Fruit fly (Drosophila melanogaster): ENCODE measurements around the gene Ufd4.

DNA sequence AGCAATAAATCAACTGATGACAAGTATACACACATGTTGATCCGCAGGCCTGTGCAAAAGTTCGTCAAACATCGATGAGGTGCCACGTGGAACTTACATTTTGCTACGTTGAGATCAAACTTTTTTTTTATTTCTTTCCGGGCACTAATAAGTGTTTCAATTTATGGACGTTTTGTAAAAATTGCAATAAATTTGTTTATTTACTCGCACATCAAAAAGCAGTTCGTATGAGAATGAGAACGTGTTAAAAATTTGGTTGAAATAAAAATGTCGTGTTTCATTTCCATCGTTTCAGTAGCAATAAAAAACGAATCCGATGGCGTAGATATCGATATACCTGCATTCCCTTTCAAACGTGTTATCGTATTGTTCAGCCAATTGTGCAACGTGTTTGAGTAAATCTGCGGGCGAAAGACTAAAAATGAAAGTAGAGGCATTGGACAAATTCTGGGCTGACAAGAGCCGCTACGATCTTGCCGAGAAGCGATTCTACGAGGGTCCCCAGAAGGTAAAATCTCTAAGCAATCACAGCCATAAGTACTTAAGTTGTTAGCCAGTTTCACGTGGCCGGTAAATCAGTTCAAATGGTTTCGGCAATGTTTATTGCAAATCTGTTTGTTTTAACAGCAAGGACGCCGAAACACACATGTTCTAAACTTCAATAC is 59.9 kb downstream of the Ufd4 start, which contains the start of gene eEF1delta:
- TF ChIP-seq CG16779 (tag; optimal IDR thresholded peaks at IDR 0.05): no peak
- no peak for TF ChIP-seq Ets96B (tag; optimal IDR thresholded peaks at IDR 0.05)

Measured in whole organism, prepupa.